Worm (Caenorhabditis elegans) whole organism, young adult: ENCODE results near the gene mes-4.

Source experiments
- F10E7.11 ChIP-seq: sonication (generic microtip); optimal IDR thresholded peaks from 2 replicates; lab custom pipeline; 2017; ENCODE audit warnings: mild to moderate bottlenecking, missing genetic modification characterization, moderate library complexity, missing compliant biosample characterization
- F33H1.4 ChIP-seq: fragments of 200-800 bp; sonication (Bioruptor generic); IDR thresholded peaks from 2 replicates; pipeline ENCODE4 v1.3.6; 2022; ENCODE audit warnings: missing genetic modification reagents, missing genetic modification characterization, missing compliant biosample characterization
- F55B11.4 ChIP-seq: sonication (generic microtip); optimal IDR thresholded peaks from 2 replicates; lab custom pipeline; 2016; ENCODE audit warnings: missing compliant biosample characterization, missing genetic modification characterization, borderline replicate concordance; ENCODE audit not compliant: insufficient read depth
- K12H6.12 ChIP-seq: fragments of 200-800 bp; sonication (Bioruptor generic); optimal IDR thresholded peaks from 2 replicates; lab custom pipeline; 2018; ENCODE audit warnings: mild to moderate bottlenecking, missing genetic modification characterization, missing compliant biosample characterization
- T07F8.4 ChIP-seq: sonication (generic microtip); optimal IDR thresholded peaks from 2 replicates; lab custom pipeline; 2016; ENCODE audit warnings: mild to moderate bottlenecking, missing genetic modification characterization, moderate library complexity, missing compliant biosample characterization
- T26A5.8 ChIP-seq: sonication (generic microtip); optimal IDR thresholded peaks from 2 replicates; lab custom pipeline; 2016; ENCODE audit warnings: missing genetic modification characterization, missing compliant biosample characterization
- Y67H2A.10 ChIP-seq: fragments of 200-800 bp; sonication (Bioruptor generic); conservative IDR thresholded peaks from 2 replicates; pipeline ENCODE4 v1.3.6; 2022; ENCODE audit warnings: missing genetic modification reagents, missing genetic modification characterization, missing compliant biosample characterization
- Y95B8A.8 ChIP-seq: fragments of 200-800 bp; sonication (Bioruptor generic); IDR thresholded peaks from 2 replicates; pipeline ENCODE4 v1.3.6; 2022; ENCODE audit warnings: missing genetic modification reagents, missing genetic modification characterization, missing compliant biosample characterization
- ZK185.1 ChIP-seq: sonication (generic microtip); optimal IDR thresholded peaks from 2 replicates; lab custom pipeline; 2016; ENCODE audit warnings: mild to moderate bottlenecking, missing genetic modification characterization, missing compliant biosample characterization; ENCODE audit not compliant: poor library complexity, severe bottlenecking
- attf-3 ChIP-seq: fragments of 200-800 bp; sonication (Bioruptor generic); conservative IDR thresholded peaks from 2 replicates; pipeline ENCODE4 v1.3.6; 2022; ENCODE audit warnings: missing genetic modification reagents, missing genetic modification characterization, missing compliant biosample characterization
- attf-5 ChIP-seq: fragments of 200-800 bp; sonication (Bioruptor generic); optimal IDR thresholded peaks from 2 replicates; lab custom pipeline; 2018; ENCODE audit warnings: mild to moderate bottlenecking, missing genetic modification characterization, missing compliant biosample characterization
- bed-2 ChIP-seq: fragments of 200-800 bp; sonication (Bioruptor generic); IDR thresholded peaks from 2 replicates; pipeline ENCODE4 v1.3.6; 2022; ENCODE audit warnings: missing genetic modification reagents, missing genetic modification characterization, missing compliant biosample characterization
- cebp-2 ChIP-seq: fragments of 200-800 bp; sonication (Bioruptor generic); IDR thresholded peaks from 2 replicates; pipeline ENCODE4 v1.3.6; 2022; ENCODE audit warnings: missing genetic modification characterization, missing compliant biosample characterization
- ceh-27 ChIP-seq: fragments of 200-800 bp; sonication (Bioruptor generic); optimal IDR thresholded peaks from 2 replicates; lab custom pipeline; 2018; ENCODE audit warnings: mild to moderate bottlenecking, missing genetic modification characterization, moderate library complexity, missing compliant biosample characterization
- chd-7 ChIP-seq: sonication (generic microtip); optimal IDR thresholded peaks from 2 replicates; lab custom pipeline; 2016; ENCODE audit warnings: mild to moderate bottlenecking, missing genetic modification characterization, moderate library complexity, missing compliant biosample characterization
- dox-1 ChIP-seq: fragments of 200-800 bp; sonication (Bioruptor generic); IDR thresholded peaks from 2 replicates; pipeline ENCODE4 v1.3.6; 2022; ENCODE audit warnings: missing genetic modification reagents, missing genetic modification characterization, missing compliant biosample characterization
- hmg-1.2 ChIP-seq: fragments of 200-800 bp; sonication (Bioruptor generic); IDR thresholded peaks from 2 replicates; pipeline ENCODE4 v1.3.6; 2022; ENCODE audit warnings: missing genetic modification reagents, missing genetic modification characterization, missing compliant biosample characterization
- let-526 ChIP-seq: fragments of 200-800 bp; sonication (Bioruptor generic); IDR thresholded peaks from 2 replicates; pipeline ENCODE4 v1.3.6; 2022; ENCODE audit warnings: missing genetic modification reagents, missing genetic modification characterization, missing compliant biosample characterization
- lin-26 ChIP-seq: fragments of 200-800 bp; sonication (Bioruptor generic); IDR thresholded peaks from 2 replicates; pipeline ENCODE4 v1.3.6; 2022; ENCODE audit warnings: missing genetic modification reagents, missing genetic modification characterization, missing compliant biosample characterization
- lin-54 ChIP-seq: fragments of 200-800 bp; sonication (Bioruptor generic); optimal IDR thresholded peaks from 2 replicates; lab custom pipeline; 2018; ENCODE audit warnings: mild to moderate bottlenecking, missing genetic modification characterization, missing compliant biosample characterization
- lir-1 ChIP-seq: fragments of 200-800 bp; sonication (Bioruptor generic); conservative IDR thresholded peaks from 2 replicates; pipeline ENCODE4 v1.3.6; 2022; ENCODE audit warnings: missing genetic modification reagents, missing genetic modification characterization, missing compliant biosample characterization
- mcd-1 ChIP-seq: fragments of 200-800 bp; sonication (Bioruptor generic); IDR thresholded peaks from 2 replicates; pipeline ENCODE4 v1.3.6; 2022; ENCODE audit warnings: missing genetic modification reagents, missing genetic modification characterization, missing compliant biosample characterization
- mes-4 ChIP-seq: sonication (generic microtip); optimal IDR thresholded peaks from 2 replicates; lab custom pipeline; 2016; ENCODE audit warnings: missing genotype, missing genetic modification characterization, missing compliant biosample characterization
- nfya-1 ChIP-seq: sonication (generic microtip); optimal IDR thresholded peaks from 2 replicates; lab custom pipeline; 2017; ENCODE audit warnings: antibody characterized with exemption, missing compliant biosample characterization, missing genetic modification characterization, borderline replicate concordance; ENCODE audit not compliant: insufficient read depth
- nfyb-1 ChIP-seq: fragments of 200-800 bp; sonication (Bioruptor generic); IDR thresholded peaks from 2 replicates; pipeline ENCODE4 v1.3.6; 2022; ENCODE audit warnings: missing genetic modification reagents, missing genetic modification characterization, missing compliant biosample characterization
- nhr-27 ChIP-seq: fragments of 200-800 bp; sonication (Bioruptor generic); optimal IDR thresholded peaks from 2 replicates; lab custom pipeline; 2018; ENCODE audit warnings: mild to moderate bottlenecking, missing genetic modification characterization, moderate library complexity, missing compliant biosample characterization
- pbrm-1 ChIP-seq: fragments of 200-800 bp; sonication (Bioruptor generic); IDR thresholded peaks from 2 replicates; pipeline ENCODE4 v1.3.6; 2022; ENCODE audit warnings: missing genetic modification reagents, missing genetic modification characterization, missing compliant biosample characterization
- pha-4 ChIP-seq: fragments of 150-350 bp; sonication (generic microtip); optimal IDR thresholded peaks from 2 replicates; lab custom pipeline; 2014; ENCODE audit warnings: missing biosample characterization, missing genetic modification reagents, missing genetic modification characterization
- rcor-1 ChIP-seq: fragments of 200-800 bp; sonication (Bioruptor generic); IDR thresholded peaks from 2 replicates; pipeline ENCODE4 v1.3.6; 2022; ENCODE audit warnings: missing genetic modification reagents, missing genetic modification characterization, missing compliant biosample characterization
- rec-8 ChIP-seq, 2 experiments: sonication (generic microtip); optimal IDR thresholded peaks; 2 replicates each; lab custom pipeline; 2016; ENCODE audit warnings: mild to moderate bottlenecking in 2 of 2, missing genetic modification characterization in 2 of 2, missing genetic modification reagents in 2 of 2, missing genotype in 2 of 2, missing biosample characterization in 1 of 2, missing compliant biosample characterization in 1 of 2, moderate library complexity in 1 of 2
- sea-2 ChIP-seq: fragments of 200-800 bp; sonication (Bioruptor generic); IDR thresholded peaks from 2 replicates; pipeline ENCODE4 v1.3.6; 2022; ENCODE audit warnings: missing genetic modification characterization, missing compliant biosample characterization
- snpc-1.1 ChIP-seq: sonication (generic microtip); optimal IDR thresholded peaks from 2 replicates; lab custom pipeline; 2017; ENCODE audit warnings: missing genetic modification characterization, mild to moderate bottlenecking, missing compliant biosample characterization, antibody characterized with exemption, moderate library complexity, missing genotype, missing genetic modification reagents; ENCODE audit not compliant: insufficient read depth
- snpc-1.3 ChIP-seq: sonication (generic microtip); optimal IDR thresholded peaks from 2 replicates; lab custom pipeline; 2017; ENCODE audit warnings: missing genetic modification characterization, mild to moderate bottlenecking, missing compliant biosample characterization, antibody characterized with exemption, moderate library complexity, missing genotype, missing genetic modification reagents; ENCODE audit not compliant: insufficient read depth
- somi-1 ChIP-seq: fragments of 200-800 bp; sonication (Bioruptor generic); optimal IDR thresholded peaks from 2 replicates; lab custom pipeline; 2018; ENCODE audit warnings: mild to moderate bottlenecking, missing genetic modification characterization, missing compliant biosample characterization
- tbp1 ChIP-seq: fragments of 200-800 bp; sonication (Bioruptor generic); optimal IDR thresholded peaks from 2 replicates; lab custom pipeline; 2018; ENCODE audit warnings: mild to moderate bottlenecking, missing genetic modification characterization, missing compliant biosample characterization
- tlf-1 ChIP-seq: fragments of 200-800 bp; sonication (Bioruptor generic); optimal IDR thresholded peaks from 2 replicates; lab custom pipeline; 2018; ENCODE audit warnings: mild to moderate bottlenecking, missing genetic modification characterization, missing compliant biosample characterization
- xnd-1 ChIP-seq: sonication (generic microtip); optimal IDR thresholded peaks from 2 replicates; lab custom pipeline; 2016; ENCODE audit warnings: missing genotype, missing genetic modification reagents, missing genetic modification characterization, missing compliant biosample characterization
- zfh-2 ChIP-seq: fragments of 200-800 bp; sonication (Bioruptor generic); conservative IDR thresholded peaks from 2 replicates; pipeline ENCODE4 v1.3.6; 2022; ENCODE audit warnings: missing genetic modification reagents, missing genetic modification characterization, missing compliant biosample characterization
- zim-3 ChIP-seq: sonication (generic microtip); optimal IDR thresholded peaks from 2 replicates; lab custom pipeline; 2017; ENCODE audit warnings: mild to moderate bottlenecking, missing genetic modification characterization, moderate library complexity, missing compliant biosample characterization
- ztf-25 ChIP-seq: fragments of 200-800 bp; sonication (Bioruptor generic); IDR thresholded peaks from 2 replicates; pipeline ENCODE4 v1.3.6; 2022; ENCODE audit warnings: missing genetic modification reagents, missing genetic modification characterization, missing compliant biosample characterization

The mes-4 gene

ce11 chrV:13391378-13392258, 45.7 kb downstream of the mes-4 start, which contains the start of gene somi-1:
TSS of gene somi-1 (minus strand) at chrV:13391395.
- peak; percentile 64 for TF ChIP-seq somi-1 (GFP tag; lab: Kevin White, UChicago)
- TF ChIP-seq F55B11.4 (tag; lab: Kevin White, UChicago) = no peak
- 0 out of 2 replicates have a peak, but pooled peaks have one; percentile 43 for TF ChIP-seq ztf-25 (GFP tag; lab: Robert Waterston, UW)
- TF ChIP-seq lin-26 (GFP tag; lab: Robert Waterston, UW) = no peak

- TF ChIP-seq hmg-1.2 (GFP tag; lab: Robert Waterston, UW) = no peak
Measured at ce11 chrV:13390936-13391335, 46.4 kb downstream of the mes-4 start.

ce11 chrV:13389454-13389853, 47.9 kb downstream of the mes-4 start:
- TF ChIP-seq snpc-1.1 (no peak), F10E7.11 (no peak), ceh-27 (GFP tag; lab: Kevin White, UChicago) (no peak), rec-8 (tag; optimal IDR thresholded peaks at IDR 0.05; lab: Kevin White, UChicago) (no peak), Y67H2A.10 (GFP tag; lab: Robert Waterston, UW) (no peak), tbp1 (GFP tag; lab: Kevin White, UChicago) (no peak), snpc-1.3 (tag; lab: Kevin White, UChicago) (no peak), lin-54 (GFP tag; lab: Kevin White, UChicago) (no peak)

ce11 chrV:13388961-13389360, 48.4 kb downstream of the mes-4 start:
- TF ChIP-seq dox-1 (GFP tag; lab: Robert Waterston, UW) (no peak), mes-4 (tag; lab: Kevin White, UChicago) (no peak), K12H6.12 (no peak), T07F8.4 (no peak), mcd-1 (no peak), nhr-27 (tag; lab: Kevin White, UChicago) (no peak), nfya-1 (tag; lab: Kevin White, UChicago) (no peak), lir-1 (GFP tag; lab: Robert Waterston, UW) (no peak), zfh-2 (GFP tag; lab: Robert Waterston, UW) (no peak), attf-5 (GFP tag; lab: Kevin White, UChicago) (no peak), snpc-1.3 (tag; lab: Kevin White, UChicago) (no peak), F33H1.4 (GFP tag; lab: Robert Waterston, UW) (no peak), hmg-1.2 (GFP tag; lab: Robert Waterston, UW) (no peak), rec-8 (tag; optimal IDR thresholded peaks at IDR 0.05; lab: Kevin White, UChicago) (no peak), nfyb-1 (GFP tag; lab: Robert Waterston, UW) (no peak), sea-2 (no peak), T26A5.8 (tag; lab: Kevin White, UChicago) (no peak), pbrm-1 (GFP tag; lab: Robert Waterston, UW) (no peak)

- no peak for TF ChIP-seq bed-2 (GFP tag; lab: Robert Waterston, UW)
- TF ChIP-seq Y95B8A.8 (GFP tag; lab: Robert Waterston, UW) = no peak
- no peak for TF ChIP-seq ZK185.1 (tag; lab: Kevin White, UChicago)
- no peak for TF ChIP-seq zim-3 (tag; lab: Kevin White, UChicago)
- TF ChIP-seq chd-7 = no peak
- TF ChIP-seq cebp-2 (GFP tag; lab: Robert Waterston, UW) = no peak
- TF ChIP-seq xnd-1 (tag; lab: Kevin White, UChicago) = no peak
- no peak for TF ChIP-seq rcor-1 (GFP tag; lab: Robert Waterston, UW)
- TF ChIP-seq let-526 (GFP tag; lab: Robert Waterston, UW) = no peak
- TF ChIP-seq pha-4 (tag; lab: Kevin White, UChicago) = no peak
- no peak for TF ChIP-seq hmg-1.2 (GFP tag; lab: Robert Waterston, UW)
- no peak for TF ChIP-seq tlf-1
- no peak for TF ChIP-seq attf-3 (GFP tag; lab: Robert Waterston, UW)
- TF ChIP-seq, all 124 proteins: peak for 0
Measured at ce11 chrV:13387472-13387871, 49.9 kb downstream of the mes-4 start.
